Worm (Caenorhabditis elegans) whole organism, mixed stage, embryonic: ENCODE measurements around the gene sir-2.2.

Source experiments
- M03D4.4 ChIP-seq: sonication (generic microtip); optimal IDR thresholded peaks from 2 replicates; lab custom pipeline; 2017; ENCODE audit warnings: mild to moderate bottlenecking, missing genetic modification characterization, missing compliant biosample characterization
- bed-3 ChIP-seq: fragments of 200-800 bp; sonication (Bioruptor generic); optimal IDR thresholded peaks from 3 replicates; lab custom pipeline; 2018; ENCODE audit warnings: mild to moderate bottlenecking, missing genetic modification characterization, moderate library complexity, missing compliant biosample characterization
- ceh-39 ChIP-seq: fragments of 150-350 bp; optimal IDR thresholded peaks from 2 replicates; lab custom pipeline; 2014; ENCODE audit warnings: missing biosample characterization, missing genetic modification characterization
- ceh-43 ChIP-seq: fragments of 200-800 bp; sonication (Bioruptor generic); optimal IDR thresholded peaks from 2 replicates; lab custom pipeline; 2018; ENCODE audit warnings: mild to moderate bottlenecking, missing genetic modification characterization, moderate library complexity, missing compliant biosample characterization
- ceh-83 ChIP-seq: fragments of 200-800 bp; sonication (Bioruptor generic); optimal IDR thresholded peaks from 2 replicates; lab custom pipeline; 2018; ENCODE audit warnings: mild to moderate bottlenecking, missing genetic modification characterization, missing compliant biosample characterization
- ces-1 ChIP-seq: fragments of 150-350 bp; optimal IDR thresholded peaks from 2 replicates; lab custom pipeline; 2014; ENCODE audit warnings: missing biosample characterization, missing genetic modification reagents, missing genetic modification characterization
- drap-1 ChIP-seq: fragments of 200-800 bp; sonication (Bioruptor generic); optimal IDR thresholded peaks from 3 replicates; lab custom pipeline; 2018; ENCODE audit warnings: mild to moderate bottlenecking, missing genetic modification characterization, missing compliant biosample characterization
- elt-1 ChIP-seq: sonication (generic microtip); optimal IDR thresholded peaks from 2 replicates; lab custom pipeline; 2017; ENCODE audit warnings: missing genetic modification characterization, mild to moderate bottlenecking, missing compliant biosample characterization, antibody characterized with exemption, moderate library complexity, borderline replicate concordance; ENCODE audit not compliant: insufficient read depth
- flh-1 ChIP-seq: fragments of 200-800 bp; sonication (Bioruptor generic); optimal IDR thresholded peaks from 2 replicates; lab custom pipeline; 2018; ENCODE audit warnings: mild to moderate bottlenecking, missing genetic modification characterization, moderate library complexity, missing compliant biosample characterization
- ham-2 ChIP-seq: fragments of 200-800 bp; sonication (Bioruptor generic); optimal IDR thresholded peaks from 2 replicates; lab custom pipeline; 2018; ENCODE audit warnings: mild to moderate bottlenecking, missing genetic modification characterization, missing compliant biosample characterization
- hlh-1 ChIP-seq: fragments of 150-350 bp; optimal IDR thresholded peaks from 2 replicates; lab custom pipeline; 2014; ENCODE audit warnings: missing biosample characterization, missing genetic modification reagents, missing genetic modification characterization
- lin-13 ChIP-seq: fragments of 150-350 bp; optimal IDR thresholded peaks from 2 replicates; lab custom pipeline; 2014; ENCODE audit warnings: missing biosample characterization, missing genetic modification characterization
- lin-32 ChIP-seq: fragments of 200-800 bp; sonication (Bioruptor generic); optimal IDR thresholded peaks from 2 replicates; lab custom pipeline; 2018; ENCODE audit warnings: mild to moderate bottlenecking, missing genetic modification characterization, missing compliant biosample characterization
- lsy-2 ChIP-seq: fragments of 150-350 bp; optimal IDR thresholded peaks from 2 replicates; lab custom pipeline; 2014; ENCODE audit warnings: missing biosample characterization, missing genetic modification characterization
- mab-5 ChIP-seq: fragments of 150-350 bp; optimal IDR thresholded peaks from 2 replicates; lab custom pipeline; 2014; ENCODE audit warnings: missing biosample characterization, missing genetic modification characterization
- mep-1 ChIP-seq: fragments of 150-350 bp; optimal IDR thresholded peaks from 2 replicates; lab custom pipeline; 2017; ENCODE audit warnings: missing biosample characterization, missing genetic modification reagents, missing genetic modification characterization, inconsistent platforms
- mls-2 ChIP-seq: sonication (generic microtip); optimal IDR thresholded peaks from 2 replicates; lab custom pipeline; 2016; ENCODE audit warnings: mild to moderate bottlenecking, missing genetic modification characterization, moderate library complexity, missing compliant biosample characterization
- nhr-12 ChIP-seq: fragments of 150-350 bp; optimal IDR thresholded peaks from 2 replicates; lab custom pipeline; 2014; ENCODE audit warnings: missing biosample characterization, missing genetic modification characterization
- nhr-2 ChIP-seq: fragments of 150-350 bp; optimal IDR thresholded peaks from 2 replicates; lab custom pipeline; 2014; ENCODE audit warnings: missing biosample characterization, missing genetic modification characterization
- nhr-237 ChIP-seq: fragments of 150-350 bp; optimal IDR thresholded peaks from 2 replicates; lab custom pipeline; 2014; ENCODE audit warnings: missing biosample characterization, missing genetic modification characterization
- nhr-28 ChIP-seq: fragments of 150-350 bp; optimal IDR thresholded peaks from 2 replicates; lab custom pipeline; 2014; ENCODE audit warnings: missing biosample characterization, missing genetic modification characterization
- nhr-76 ChIP-seq: sonication (generic microtip); optimal IDR thresholded peaks from 2 replicates; lab custom pipeline; 2017; ENCODE audit warnings: missing biosample characterization, missing genetic modification characterization
- pha-4 ChIP-seq: fragments of 150-350 bp; optimal IDR thresholded peaks from 2 replicates; lab custom pipeline; 2018; ENCODE audit warnings: missing biosample characterization, missing genetic modification reagents, missing genetic modification characterization
- sem-2 ChIP-seq: fragments of 200-800 bp; sonication (Bioruptor generic); optimal IDR thresholded peaks from 2 replicates; lab custom pipeline; 2018; ENCODE audit warnings: mild to moderate bottlenecking, missing genetic modification characterization, missing compliant biosample characterization
- snpc-4 ChIP-seq: fragments of 150-350 bp; optimal IDR thresholded peaks from 2 replicates; lab custom pipeline; 2014; ENCODE audit warnings: missing biosample characterization, missing genetic modification characterization
- sptf-1 ChIP-seq: sonication (generic microtip); optimal IDR thresholded peaks from 2 replicates; lab custom pipeline; 2017; ENCODE audit warnings: mild to moderate bottlenecking, missing genetic modification characterization, moderate library complexity, missing compliant biosample characterization
- tbx-8 ChIP-seq: fragments of 200-800 bp; sonication (Bioruptor generic); optimal IDR thresholded peaks from 2 replicates; lab custom pipeline; 2018; ENCODE audit warnings: mild to moderate bottlenecking, missing genetic modification characterization, moderate library complexity, missing compliant biosample characterization
- unc-120 ChIP-seq: sonication (generic microtip); optimal IDR thresholded peaks from 2 replicates; lab custom pipeline; 2017; ENCODE audit warnings: missing genetic modification characterization, missing compliant biosample characterization; ENCODE audit not compliant: poor library complexity, severe bottlenecking
- unc-39 ChIP-seq: fragments of 150-350 bp; optimal IDR thresholded peaks from 2 replicates; lab custom pipeline; 2014; ENCODE audit warnings: missing biosample characterization, missing genetic modification characterization
- unc-62 ChIP-seq: fragments of 150-350 bp; optimal IDR thresholded peaks from 2 replicates; lab custom pipeline; 2014; ENCODE audit warnings: missing biosample characterization, missing genetic modification reagents, missing genetic modification characterization
- zip-8 ChIP-seq: fragments of 150-350 bp; optimal IDR thresholded peaks from 2 replicates; lab custom pipeline; 2014; ENCODE audit warnings: missing biosample characterization, missing genetic modification characterization
- ztf-11 ChIP-seq: fragments of 150-350 bp; optimal IDR thresholded peaks from 2 replicates; lab custom pipeline; 2014; ENCODE audit warnings: missing biosample characterization, missing genetic modification characterization

The sir-2.2 gene

DNA sequence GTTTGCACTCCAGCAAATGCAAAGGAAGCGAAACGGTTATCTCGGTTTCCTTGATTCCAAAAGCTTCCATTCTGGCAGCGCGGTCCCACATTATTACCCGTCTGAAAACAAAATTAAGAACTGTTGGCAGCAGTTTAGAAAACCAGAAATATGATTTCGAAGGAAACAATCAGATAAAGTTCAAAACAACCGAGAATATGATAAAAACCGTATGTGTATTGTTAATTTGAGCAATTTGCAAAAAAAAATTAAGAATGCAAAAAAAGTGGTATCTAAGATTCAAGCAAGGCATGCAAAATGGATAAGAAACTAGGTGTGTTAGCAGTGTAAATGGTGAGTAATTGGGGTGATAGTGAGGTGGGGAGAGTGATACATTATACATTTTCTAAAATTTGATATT, 39.2 kb upstream of the sir-2.2 start, which contains the start of gene R04D3.4:
R04D3.4 (minus strand) TSS at position 101 of the 400 bp plus-strand sequence.
- no peak for TF ChIP-seq nhr-12
- TF ChIP-seq elt-1 (tag; lab: Kevin White, UChicago): no peak
- TF ChIP-seq snpc-4: no peak

- TF ChIP-seq snpc-4 (no peak), sptf-1 (no peak), nhr-28 (tag; lab: Kevin White, UChicago) (no peak), M03D4.4 (tag; lab: Kevin White, UChicago) (no peak), mab-5 (tag; lab: Kevin White, UChicago) (no peak), ces-1 (GFP tag; lab: Kevin White, UChicago) (no peak), sem-2 (GFP tag; lab: Kevin White, UChicago) (no peak), hlh-1 (tag; lab: Kevin White, UChicago) (no peak), lin-13 (no peak), nhr-237 (tag; lab: Kevin White, UChicago) (no peak), ztf-11 (tag; lab: Kevin White, UChicago) (no peak)
Measured at ce11 chrX:13290531-13290930, 37.3 kb upstream of the sir-2.2 start, which contains the start of gene R04D3.3. Gene R04D3.3 (minus strand): TSS chrX:13290631.

DNA sequence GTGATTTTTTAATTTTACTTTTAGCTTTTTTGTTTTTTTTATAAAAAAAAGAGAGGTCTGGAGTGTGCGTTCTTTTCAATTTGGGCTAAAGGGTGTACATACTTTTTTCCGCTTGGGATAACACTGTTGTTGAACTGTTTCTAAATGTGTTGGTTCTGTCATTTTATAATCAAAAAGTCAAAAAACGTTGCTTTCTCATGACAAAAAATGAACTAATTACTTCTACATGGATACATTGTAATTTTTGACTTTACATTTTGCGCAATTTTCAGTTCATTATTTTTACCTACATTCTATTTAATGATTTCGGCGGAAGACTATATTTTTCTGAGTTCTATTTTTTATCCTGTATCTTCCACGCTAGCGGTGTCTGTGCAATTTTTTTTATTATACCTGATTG, 36.4 kb upstream of the sir-2.2 start, which contains the start of gene srd-38:
srd-38 (plus strand) TSS at position 301 of the 400 bp plus-strand sequence.
- TF ChIP-seq flh-1 (GFP tag; lab: Kevin White, UChicago) (no peak), bed-3 (GFP tag; lab: Kevin White, UChicago) (no peak), ham-2 (GFP tag; lab: Kevin White, UChicago) (no peak), nhr-2 (no peak), M03D4.4 (tag; lab: Kevin White, UChicago) (no peak), hlh-1 (tag; lab: Kevin White, UChicago) (no peak), drap-1 (GFP tag; lab: Kevin White, UChicago) (no peak), zip-8 (tag; lab: Kevin White, UChicago) (no peak), lin-32 (GFP tag; lab: Kevin White, UChicago) (no peak), ceh-39 (tag; lab: Kevin White, UChicago) (no peak), sem-2 (GFP tag; lab: Kevin White, UChicago) (no peak)

DNA sequence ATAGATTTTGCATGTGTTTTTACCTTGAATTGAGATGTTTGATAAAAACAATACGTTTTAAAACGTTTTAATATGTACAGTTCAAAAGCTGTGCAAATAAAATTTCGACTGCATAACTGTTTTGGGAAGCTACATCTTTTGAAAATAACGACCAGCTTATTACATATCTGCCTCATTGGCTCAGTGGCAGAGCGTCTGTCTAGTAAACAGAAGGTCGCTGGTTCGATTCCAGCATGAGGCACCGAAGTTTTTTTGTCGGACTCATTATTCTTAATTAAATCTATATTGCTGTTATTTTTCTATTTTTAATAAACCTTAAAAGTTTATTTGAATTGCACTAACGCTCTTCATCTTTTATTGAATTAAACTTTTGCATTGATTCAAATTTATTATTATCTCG, 34.8 kb upstream of the sir-2.2 start:
- TF ChIP-seq pha-4 (no peak), ham-2 (GFP tag; lab: Kevin White, UChicago) (no peak), nhr-76 (tag; lab: Kevin White, UChicago) (no peak), unc-62 (GFP tag; lab: Kevin White, UChicago) (no peak), zip-8 (tag; lab: Kevin White, UChicago) (no peak), nhr-2 (no peak)

ce11 chrX:13294669-13295068, 33.2 kb upstream of the sir-2.2 start, which contains the start of gene srd-36:
Gene srd-36 (minus strand): TSS chrX:13294769.
- no peak for TF ChIP-seq ceh-39 (tag; lab: Kevin White, UChicago)
- TF ChIP-seq M03D4.4 (tag; lab: Kevin White, UChicago): no peak
- TF ChIP-seq drap-1 (GFP tag; lab: Kevin White, UChicago): no peak
- no peak for TF ChIP-seq unc-39 (tag; lab: Kevin White, UChicago)
- no peak for TF ChIP-seq hlh-1 (tag; lab: Kevin White, UChicago)
- no peak for TF ChIP-seq sem-2 (GFP tag; lab: Kevin White, UChicago)
- no peak for TF ChIP-seq lsy-2 (tag; lab: Kevin White, UChicago)
- TF ChIP-seq nhr-237 (tag; lab: Kevin White, UChicago): no peak
- TF ChIP-seq ceh-43: no peak
- no peak for TF ChIP-seq nhr-76 (tag; lab: Kevin White, UChicago)
- TF ChIP-seq flh-1 (GFP tag; lab: Kevin White, UChicago): no peak
- TF ChIP-seq unc-120 (tag; lab: Kevin White, UChicago): no peak
- TF ChIP-seq lin-32 (GFP tag; lab: Kevin White, UChicago): no peak
- TF ChIP-seq tbx-8: no peak
- no peak for TF ChIP-seq ceh-83 (GFP tag; lab: Kevin White, UChicago)
- no peak for TF ChIP-seq zip-8 (tag; lab: Kevin White, UChicago)
- TF ChIP-seq ztf-11 (tag; lab: Kevin White, UChicago): no peak
- TF ChIP-seq mls-2 (tag; lab: Kevin White, UChicago): no peak
- no peak for TF ChIP-seq mep-1
